Fruit fly (Drosophila melanogaster) ovary, adult (tissue): ENCODE results near the gene aub.
A peak's percentile ranks its signal among the peaks of the same experiment; 100 is the strongest.

Experiments used
- CG17801 ChIP-seq: fragments of 200-800 bp; optimal IDR thresholded peaks from 2 replicates; lab custom pipeline; 2019; ENCODE audit warnings: missing biosample characterization, mild to moderate bottlenecking, missing genetic modification characterization, moderate library complexity; ENCODE audit not compliant: partially characterized antibody

Gene aub

dm6 chr2L:11001376-11002122 lies at the start of gene aub, which contains the start of gene lectin-33A:
Gene aub, minus strand, starts transcription at chr2L:11001476.
Gene lectin-33A, plus strand, starts transcription at chr2L:11002072.
- no peak for TF ChIP-seq CG17801 (GFP tag; lab: Kevin White, UChicago)

- no peak for TF ChIP-seq CG17801 (GFP tag; lab: Kevin White, UChicago)
Observed at dm6 chr2L:11049723-11050122, 48.4 kb upstream of the aub start.

- no peak for TF ChIP-seq CG17801 (GFP tag; lab: Kevin White, UChicago)
Observed at dm6 chr2L:11048307-11048706, 47.0 kb upstream of the aub start.

- TF ChIP-seq CG17801 (GFP tag; lab: Kevin White, UChicago): no peak
Observed at dm6 chr2L:11046051-11046450, 44.8 kb upstream of the aub start.

dm6 chr2L:11045467-11045914 lies 44.2 kb upstream of the aub start:
- TF ChIP-seq CG17801 (GFP tag; lab: Kevin White, UChicago): no peak

- TF ChIP-seq CG17801 (GFP tag; lab: Kevin White, UChicago): peak; percentile 20
Observed at dm6 chr2L:11044678-11045466, 43.6 kb upstream of the aub start.

dm6 chr2L:11041785-11042184 lies 40.5 kb upstream of the aub start:
- TF ChIP-seq CG17801 (GFP tag; lab: Kevin White, UChicago): no peak

dm6 chr2L:11041074-11041473 lies 39.8 kb upstream of the aub start:
- TF ChIP-seq CG17801 (GFP tag; lab: Kevin White, UChicago): no peak

dm6 chr2L:11039548-11040144 lies 38.4 kb upstream of the aub start:
- no peak for TF ChIP-seq CG17801 (GFP tag; lab: Kevin White, UChicago)

- no peak for TF ChIP-seq CG17801 (GFP tag; lab: Kevin White, UChicago)
Observed at dm6 chr2L:11038918-11039317, 37.6 kb upstream of the aub start.

- no peak for TF ChIP-seq CG17801 (GFP tag; lab: Kevin White, UChicago)
Observed at dm6 chr2L:11037583-11038517, 36.6 kb upstream of the aub start.

dm6 chr2L:11034495-11034894 lies 33.2 kb upstream of the aub start, which contains the start of gene CG18666:
Gene CG18666, plus strand, starts transcription at chr2L:11034795.
- TF ChIP-seq CG17801 (GFP tag; lab: Kevin White, UChicago): peak; percentile 20

dm6 chr2L:11032285-11032970 lies 31.2 kb upstream of the aub start:
- TF ChIP-seq CG17801 (GFP tag; lab: Kevin White, UChicago): no peak
